Fruit fly (Drosophila melanogaster) whole organism, embryonic: ENCODE results near the gene CAH9.

Experiments used
- Abd-B ChIP-seq: fragments of 200-800 bp; sonication (Bioruptor generic); optimal IDR thresholded peaks from 2 replicates; lab custom pipeline; 2018; ENCODE audit warnings: missing biosample characterization, mild to moderate bottlenecking, missing genetic modification characterization, moderate library complexity
- Adf1 ChIP-seq: fragments of 200-800 bp; sonication (Bioruptor generic); IDR thresholded peaks from 2 replicates; pipeline ENCODE4 v1.3.6; 2022; ENCODE audit warnings: missing biosample characterization, missing genetic modification characterization
- B-H2 ChIP-seq: fragments of 200-800 bp; sonication (Bioruptor generic); optimal IDR thresholded peaks from 2 replicates; lab custom pipeline; 2018; ENCODE audit warnings: missing biosample characterization, mild to moderate bottlenecking, missing genetic modification characterization
- Blimp-1 ChIP-seq: fragments of 200-800 bp; sonication (Bioruptor generic); optimal IDR thresholded peaks from 3 replicates; lab custom pipeline; 2018; ENCODE audit warnings: missing biosample characterization, missing genetic modification characterization, mild to moderate bottlenecking, moderate library complexity, missing genetic modification reagents
- C15 ChIP-seq: fragments of 200-800 bp; sonication (Bioruptor generic); IDR thresholded peaks from 3 replicates; pipeline ENCODE4 v1.3.6; 2022; ENCODE audit warnings: missing biosample characterization, missing genetic modification characterization
- CG1024 ChIP-seq: fragments of 200-800 bp; sonication (Bioruptor generic); IDR thresholded peaks from 2 replicates; pipeline ENCODE4 v1.3.6; 2022; ENCODE audit warnings: missing biosample characterization, missing genetic modification characterization
- CG10321 ChIP-seq: fragments of 200-800 bp; sonication (Bioruptor generic); IDR thresholded peaks from 2 replicates; pipeline ENCODE4 v1.3.6; 2022; ENCODE audit warnings: missing biosample characterization, missing genetic modification characterization
- CG11723 ChIP-seq: fragments of 200-800 bp; sonication (Bioruptor generic); optimal IDR thresholded peaks from 2 replicates; lab custom pipeline; 2017; ENCODE audit warnings: missing biosample characterization, mild to moderate bottlenecking, missing genetic modification characterization
- CG12236 ChIP-seq: fragments of 200-800 bp; sonication (Bioruptor generic); optimal IDR thresholded peaks from 2 replicates; lab custom pipeline; 2016; ENCODE audit warnings: missing biosample characterization, missing genetic modification characterization
- CG12391 ChIP-seq: fragments of 200-800 bp; sonication (Bioruptor generic); optimal IDR thresholded peaks from 3 replicates; lab custom pipeline; 2018; ENCODE audit warnings: missing biosample characterization, mild to moderate bottlenecking, missing genetic modification characterization, moderate library complexity
- CG15601 ChIP-seq: fragments of 200-800 bp; sonication (Bioruptor generic); optimal IDR thresholded peaks from 3 replicates; lab custom pipeline; 2019; ENCODE audit warnings: missing biosample characterization, mild to moderate bottlenecking, missing genetic modification characterization, moderate library complexity
- CG1647 ChIP-seq: fragments of 200-800 bp; sonication (Bioruptor generic); optimal IDR thresholded peaks from 3 replicates; lab custom pipeline; 2016; ENCODE audit warnings: missing biosample characterization, missing genetic modification characterization
- CG17359 ChIP-seq: fragments of 200-800 bp; sonication (Bioruptor generic); optimal IDR thresholded peaks from 3 replicates; lab custom pipeline; 2018; ENCODE audit warnings: missing biosample characterization, mild to moderate bottlenecking, missing genetic modification characterization, moderate library complexity
- CG17361 ChIP-seq: fragments of 200-800 bp; sonication (Bioruptor generic); IDR thresholded peaks from 3 replicates; pipeline ENCODE4 v1.3.6; 2022; ENCODE audit warnings: missing biosample characterization, missing genetic modification characterization
- CG18476 ChIP-seq: fragments of 200-800 bp; sonication (Bioruptor generic); optimal IDR thresholded peaks from 2 replicates; lab custom pipeline; 2016; ENCODE audit warnings: missing biosample characterization, mild to moderate bottlenecking, missing genetic modification characterization
- CG18599 ChIP-seq: fragments of 200-800 bp; sonication (Bioruptor generic); optimal IDR thresholded peaks from 3 replicates; lab custom pipeline; 2017; ENCODE audit warnings: missing biosample characterization, missing genetic modification characterization, mild to moderate bottlenecking, moderate library complexity, missing genetic modification reagents
- CG2875 ChIP-seq: fragments of 200-800 bp; sonication (Bioruptor generic); optimal IDR thresholded peaks from 2 replicates; lab custom pipeline; 2017; ENCODE audit warnings: missing biosample characterization, mild to moderate bottlenecking, missing genetic modification characterization, missing genetic modification reagents
- CG33213 ChIP-seq: fragments of 200-800 bp; sonication (Bioruptor generic); optimal IDR thresholded peaks from 3 replicates; lab custom pipeline; 2016; ENCODE audit warnings: missing biosample characterization, missing genetic modification characterization
- CG33557 ChIP-seq: fragments of 200-800 bp; sonication (Bioruptor generic); optimal IDR thresholded peaks from 2 replicates; lab custom pipeline; 2019; ENCODE audit warnings: missing biosample characterization, mild to moderate bottlenecking, missing genetic modification characterization, moderate library complexity
- CG3726 ChIP-seq: fragments of 200-800 bp; sonication (Bioruptor generic); IDR thresholded peaks from 3 replicates; pipeline ENCODE4, ENCODE4 v1.3.6; 2022; ENCODE audit warnings: missing biosample characterization, missing genetic modification characterization
- CG42726 ChIP-seq: fragments of 200-800 bp; sonication (Bioruptor generic); IDR thresholded peaks from 2 replicates; pipeline ENCODE4 v1.3.6; 2022; ENCODE audit warnings: missing biosample characterization, missing genetic modification characterization; ENCODE audit not compliant: partially characterized antibody
- CG4854 ChIP-seq: fragments of 200-800 bp; sonication (Bioruptor generic); optimal IDR thresholded peaks from 2 replicates; lab custom pipeline; 2016; ENCODE audit warnings: missing biosample characterization, missing genetic modification characterization, inconsistent platforms
- CG6765 ChIP-seq: fragments of 200-800 bp; sonication (Bioruptor generic); optimal IDR thresholded peaks from 3 replicates; lab custom pipeline; 2017; ENCODE audit warnings: missing biosample characterization, mild to moderate bottlenecking, missing genetic modification characterization
- CG7357 ChIP-seq: fragments of 200-800 bp; sonication (Bioruptor generic); IDR thresholded peaks from 3 replicates; pipeline ENCODE4 v1.3.6; 2022; ENCODE audit warnings: missing biosample characterization, missing genetic modification characterization
- CG7745 ChIP-seq: fragments of 200-800 bp; sonication (Bioruptor generic); optimal IDR thresholded peaks from 2 replicates; lab custom pipeline; 2018; ENCODE audit warnings: missing biosample characterization, mild to moderate bottlenecking, missing genetic modification characterization, moderate library complexity
- CG7786 ChIP-seq: fragments of 200-800 bp; sonication (Bioruptor generic); optimal IDR thresholded peaks from 2 replicates; lab custom pipeline; 2016; ENCODE audit warnings: missing biosample characterization, missing genetic modification characterization
- CG9817 ChIP-seq: fragments of 200-800 bp; sonication (Bioruptor generic); optimal IDR thresholded peaks from 2 replicates; lab custom pipeline; 2018; ENCODE audit warnings: missing biosample characterization, mild to moderate bottlenecking, missing genetic modification characterization, moderate library complexity
- Chrac-16 ChIP-seq: fragments of 200-800 bp; sonication (Bioruptor generic); optimal IDR thresholded peaks from 3 replicates; lab custom pipeline; 2016; ENCODE audit warnings: missing biosample characterization, missing genetic modification characterization
- D ChIP-seq, 2 experiments: fragments of 200-800 bp in 1 of 2; fragments of >200 bp in 1 of 2; sonication (Bioruptor generic) in 1 of 2; optimal IDR thresholded peaks; 2 replicates in 1 of 2; 3 replicates in 1 of 2; lab custom pipeline; 2017; ENCODE audit warnings: mild to moderate bottlenecking in 1 of 2, missing biosample characterization in 1 of 2, missing genetic modification characterization in 1 of 2, missing genetic modification reagents in 1 of 2
- ERR ChIP-seq: fragments of 200-800 bp; sonication (Bioruptor generic); optimal IDR thresholded peaks from 2 replicates; lab custom pipeline; 2016; ENCODE audit warnings: missing biosample characterization, missing genetic modification characterization
- Fer1 ChIP-seq: fragments of 200-800 bp; sonication (Bioruptor generic); optimal IDR thresholded peaks from 2 replicates; lab custom pipeline; 2017; ENCODE audit warnings: missing biosample characterization, mild to moderate bottlenecking, missing genetic modification characterization
- Hey ChIP-seq: fragments of 200-800 bp; sonication (Bioruptor generic); optimal IDR thresholded peaks from 3 replicates; lab custom pipeline; 2018; ENCODE audit warnings: missing biosample characterization, mild to moderate bottlenecking, missing genetic modification characterization
- Ravus ChIP-seq: fragments of 200-800 bp; sonication (Bioruptor generic); IDR thresholded peaks from 2 replicates; pipeline ENCODE4 v1.3.6; 2022; ENCODE audit warnings: missing biosample characterization, missing genetic modification characterization
- Rx ChIP-seq: fragments of 200-800 bp; sonication (Bioruptor generic); IDR thresholded peaks from 2 replicates; pipeline ENCODE4 v1.3.6; 2022; ENCODE audit warnings: missing biosample characterization, missing genetic modification characterization
- Trl ChIP-seq, 3 experiments: fragments of >200 bp in 2 of 3; fragments of 200-800 bp in 1 of 3; sonication (Bioruptor generic) in 1 of 3; optimal IDR thresholded peaks; 2 replicates in 1 of 3; 3 replicates in 2 of 3; lab custom pipeline; 2016 to 2017; ENCODE audit warnings: missing biosample characterization in 1 of 3, missing genetic modification characterization in 1 of 3
- YL-1 ChIP-seq: fragments of 200-800 bp; sonication (Bioruptor generic); optimal IDR thresholded peaks from 3 replicates; lab custom pipeline; 2017; ENCODE audit warnings: missing biosample characterization, mild to moderate bottlenecking, missing genetic modification characterization
- bab2 ChIP-seq: fragments of 200-800 bp; sonication (Bioruptor generic); optimal IDR thresholded peaks from 2 replicates; lab custom pipeline; 2016; ENCODE audit warnings: missing biosample characterization, missing genetic modification characterization
- br ChIP-seq: fragments of >200 bp; optimal IDR thresholded peaks from 2 replicates; lab custom pipeline; 2017
- dmrt11E ChIP-seq: fragments of 200-800 bp; sonication (Bioruptor generic); optimal IDR thresholded peaks from 3 replicates; lab custom pipeline; 2018; ENCODE audit warnings: missing biosample characterization, mild to moderate bottlenecking, missing genetic modification characterization, moderate library complexity
- fu2 ChIP-seq: fragments of 200-800 bp; sonication (Bioruptor generic); optimal IDR thresholded peaks from 2 replicates; lab custom pipeline; 2016; ENCODE audit warnings: missing biosample characterization, missing genetic modification characterization
- gce ChIP-seq: fragments of 200-800 bp; sonication (Bioruptor generic); IDR thresholded peaks from 3 replicates; pipeline ENCODE4 v1.3.6; 2022; ENCODE audit warnings: missing biosample characterization, missing genetic modification characterization
- h ChIP-seq: fragments of >200 bp; optimal IDR thresholded peaks from 2 replicates; lab custom pipeline; 2017
- mam ChIP-seq: fragments of 200-800 bp; sonication (Bioruptor generic); optimal IDR thresholded peaks from 3 replicates; lab custom pipeline; 2016; ENCODE audit warnings: missing biosample characterization, missing genetic modification characterization
- org-1 ChIP-seq: fragments of 200-800 bp; sonication (Bioruptor generic); optimal IDR thresholded peaks from 2 replicates; lab custom pipeline; 2017; ENCODE audit warnings: missing biosample characterization, missing genetic modification characterization
- prd ChIP-seq, 3 experiments: fragments of >200 bp in 2 of 3; fragments of 200-800 bp in 1 of 3; sonication (Bioruptor generic) in 1 of 3; optimal IDR thresholded peaks in 2 of 3; IDR thresholded peaks in 1 of 3; 2 replicates in 2 of 3; 3 replicates in 1 of 3; pipeline versions ENCODE4 v1.3.6 to Lab custom; 2017 to 2022; ENCODE audit warnings: missing biosample characterization in 1 of 3, missing genetic modification characterization in 1 of 3
- sens-2 ChIP-seq: fragments of 200-800 bp; sonication (Bioruptor generic); IDR thresholded peaks from 2 replicates; pipeline ENCODE4 v1.3.6; 2022; ENCODE audit warnings: missing biosample characterization, missing genetic modification characterization
- shn ChIP-seq: fragments of 200-800 bp; sonication (Bioruptor generic); optimal IDR thresholded peaks from 3 replicates; lab custom pipeline; 2016; ENCODE audit warnings: missing biosample characterization, missing genetic modification characterization
- sisA ChIP-seq: fragments of 200-800 bp; sonication (Bioruptor generic); IDR thresholded peaks from 2 replicates; pipeline ENCODE4 v1.3.6; 2022; ENCODE audit warnings: missing biosample characterization, missing genetic modification characterization
- slou ChIP-seq: fragments of 200-800 bp; sonication (Bioruptor generic); optimal IDR thresholded peaks from 3 replicates; lab custom pipeline; 2016; ENCODE audit warnings: missing biosample characterization, missing genetic modification characterization
- unpg ChIP-seq: fragments of 200-800 bp; sonication (Bioruptor generic); optimal IDR thresholded peaks from 3 replicates; lab custom pipeline; 2018; ENCODE audit warnings: missing biosample characterization, mild to moderate bottlenecking, missing genetic modification characterization, moderate library complexity

Gene CAH9

DNA sequence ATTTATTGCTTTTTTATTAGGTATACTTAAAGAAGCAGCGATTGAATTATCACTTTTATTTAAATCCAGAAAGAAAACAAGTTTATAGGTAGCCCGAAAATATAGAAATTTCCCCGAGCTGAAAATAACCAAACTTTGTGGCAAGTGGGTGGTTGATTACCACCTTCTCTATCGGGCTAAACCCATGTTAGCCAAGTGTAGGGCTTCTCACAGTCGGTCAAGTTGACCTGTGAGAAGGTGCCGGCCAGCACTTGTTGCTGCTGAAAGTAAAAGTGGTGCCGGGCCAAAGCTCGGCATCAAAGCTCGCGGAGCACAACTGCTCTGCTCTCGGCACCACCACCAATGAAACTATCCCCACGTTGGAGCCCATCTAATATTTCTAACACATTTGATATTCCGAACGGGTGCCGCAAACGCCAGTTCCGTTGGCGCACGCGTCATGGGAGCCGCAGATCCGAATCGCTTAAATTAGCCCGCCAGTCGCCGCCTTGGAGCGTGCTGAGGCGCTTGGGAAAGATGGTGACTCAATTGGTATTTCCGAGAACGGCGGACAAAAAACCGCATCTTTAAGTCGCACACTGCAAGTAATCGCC is 35.0 kb downstream of the CAH9 start (continued):
- TF ChIP-seq CG9817 (tag; lab: Kevin White, UChicago), result no peak
- no peak for TF ChIP-seq C15 (GFP tag; lab: Robert Waterston, UW)
- no peak for TF ChIP-seq ERR (GFP tag; lab: Kevin White, UChicago)
- TF ChIP-seq CG3726, result no peak
- no peak for TF ChIP-seq Trl (optimal IDR thresholded peaks at IDR 0.05; lab: Kevin White, UChicago)
- no peak for TF ChIP-seq Trl (GFP tag; optimal IDR thresholded peaks at IDR 0.05; lab: Kevin White, UChicago)
- TF ChIP-seq shn (GFP tag; lab: Kevin White, UChicago), result peak; percentile 20
- no peak for TF ChIP-seq CG2875
- TF ChIP-seq slou, result no peak
- no peak for TF ChIP-seq CG12391
- no peak for TF ChIP-seq Hey (tag; lab: Kevin White, UChicago)
- no peak for TF ChIP-seq bab2 (GFP tag; lab: Kevin White, UChicago)
- no peak for TF ChIP-seq Adf1 (GFP tag; lab: Robert Waterston, UW)
- TF ChIP-seq CG18476 (GFP tag; lab: Kevin White, UChicago), result no peak
- TF ChIP-seq sisA, result no peak
- no peak for TF ChIP-seq CG1647 (GFP tag; lab: Kevin White, UChicago)
- TF ChIP-seq Rx (GFP tag; lab: Robert Waterston, UW), result no peak
- no peak for TF ChIP-seq CG6765 (GFP tag; lab: Kevin White, UChicago)
- no peak for TF ChIP-seq CG12236
- no peak for TF ChIP-seq Chrac-16 (GFP tag; lab: Kevin White, UChicago)
- TF ChIP-seq CG15601 (tag; lab: Kevin White, UChicago), result no peak
- TF ChIP-seq prd (optimal IDR thresholded peaks at IDR 0.05; lab: Kevin White, UChicago), result no peak
- TF ChIP-seq prd (GFP tag; IDR thresholded peaks at IDR 0.05; lab: Robert Waterston, UW), result no peak
- no peak for TF ChIP-seq Abd-B
- TF ChIP-seq CG7357 (GFP tag; lab: Robert Waterston, UW), result peak; percentile 49; the same call in 2 of the 3 replicates
- TF ChIP-seq CG11723 (GFP tag; lab: Kevin White, UChicago), result no peak
- no peak for TF ChIP-seq fu2
- no peak for TF ChIP-seq CG10321 (GFP tag; lab: Robert Waterston, UW)
- no peak for TF ChIP-seq Ravus (GFP tag; lab: Robert Waterston, UW)
- no peak for TF ChIP-seq CG1024 (GFP tag; lab: Robert Waterston, UW)
- no peak for TF ChIP-seq CG4854 (GFP tag; lab: Kevin White, UChicago)
- no peak for TF ChIP-seq CG17359 (tag; lab: Kevin White, UChicago)
- no peak for TF ChIP-seq CG17361 (GFP tag; lab: Robert Waterston, UW)
- no peak for TF ChIP-seq CG33213 (GFP tag; lab: Kevin White, UChicago)
- no peak for TF ChIP-seq CG42726 (GFP tag; lab: Robert Waterston, UW)
- TF ChIP-seq D (optimal IDR thresholded peaks at IDR 0.05; lab: Kevin White, UChicago), result no peak
- no peak for TF ChIP-seq D (GFP tag; optimal IDR thresholded peaks at IDR 0.05; lab: Kevin White, UChicago)
- TF ChIP-seq unpg (GFP tag; lab: Kevin White, UChicago), result no peak
- no peak for TF ChIP-seq sens-2
- no peak for TF ChIP-seq B-H2 (GFP tag; lab: Kevin White, UChicago)
- peak; percentile 98 for TF ChIP-seq Blimp-1 (GFP tag; lab: Kevin White, UChicago)
- no peak for TF ChIP-seq CG33557 (GFP tag; lab: Kevin White, UChicago)
- TF ChIP-seq CG18599 (GFP tag; lab: Kevin White, UChicago), result no peak
- TF ChIP-seq gce (GFP tag; lab: Robert Waterston, UW), result no peak
- TF ChIP-seq h (lab: Kevin White, UChicago), result no peak
- no peak for TF ChIP-seq CG7786 (GFP tag; lab: Kevin White, UChicago)
- no peak for TF ChIP-seq dmrt11E
- TF ChIP-seq CG7745, result no peak
- no peak for TF ChIP-seq Fer1 (GFP tag; lab: Kevin White, UChicago)
- TF ChIP-seq mam (GFP tag; lab: Kevin White, UChicago), result peak; percentile 15
- TF ChIP-seq YL-1 (GFP tag; lab: Kevin White, UChicago), result no peak
- TF ChIP-seq br, result no peak
- no peak for TF ChIP-seq org-1 (GFP tag; lab: Kevin White, UChicago)
